Worm (Caenorhabditis elegans) whole organism, L3 larva: ENCODE measurements around the gene tnc-2.

Experiments
- R02D3.7 ChIP-seq: fragments of 150-350 bp; optimal IDR thresholded peaks from 2 replicates; lab custom pipeline; 2014; ENCODE audit warnings: missing biosample characterization, missing genetic modification characterization
- aly-2 ChIP-seq: fragments of 150-350 bp; optimal IDR thresholded peaks from 2 replicates; lab custom pipeline; 2014; ENCODE audit warnings: missing biosample characterization, missing genetic modification characterization
- ama-1 ChIP-seq: fragments of 150-350 bp; optimal IDR thresholded peaks from 2 replicates; lab custom pipeline; 2018
- ceh-16 ChIP-seq: sonication (generic microtip); optimal IDR thresholded peaks from 2 replicates; lab custom pipeline; 2017; ENCODE audit warnings: missing biosample characterization, missing genetic modification characterization
- ceh-28 ChIP-seq: fragments of 150-350 bp; optimal IDR thresholded peaks from 2 replicates; lab custom pipeline; 2014; ENCODE audit warnings: missing biosample characterization, missing genetic modification reagents, missing genetic modification characterization
- ceh-82 ChIP-seq: fragments of 150-350 bp; optimal IDR thresholded peaks from 2 replicates; lab custom pipeline; 2014; ENCODE audit warnings: missing biosample characterization, missing genetic modification characterization
- ceh-9 ChIP-seq: sonication (generic microtip); optimal IDR thresholded peaks from 2 replicates; lab custom pipeline; 2018; ENCODE audit warnings: missing biosample characterization, missing genetic modification characterization
- daf-12 ChIP-seq: fragments of 150-350 bp; optimal IDR thresholded peaks from 2 replicates; lab custom pipeline; 2014; ENCODE audit warnings: missing biosample characterization, missing genetic modification reagents, missing genetic modification characterization
- egl-27 ChIP-seq: sonication (generic microtip); optimal IDR thresholded peaks from 4 replicates; lab custom pipeline; 2017; ENCODE audit warnings: missing biosample characterization, missing genetic modification reagents, missing genetic modification characterization
- elt-1 ChIP-seq: fragments of 150-350 bp; optimal IDR thresholded peaks from 2 replicates; lab custom pipeline; 2014; ENCODE audit warnings: missing biosample characterization, missing genetic modification characterization
- elt-2 ChIP-seq: sonication (generic microtip); optimal IDR thresholded peaks from 2 replicates; lab custom pipeline; 2016; ENCODE audit warnings: missing genetic modification reagents, mild to moderate bottlenecking, missing genetic modification characterization, missing compliant biosample characterization
- elt-3 ChIP-seq, 3 experiments: fragments of 150-350 bp in 1 of 3; sonication (generic microtip) in 2 of 3; optimal IDR thresholded peaks; 2 replicates in 2 of 3; 4 replicates in 1 of 3; lab custom pipeline; 2014 to 2017; ENCODE audit warnings: missing biosample characterization in 3 of 3, missing genetic modification characterization in 3 of 3
- fkh-10 ChIP-seq: sonication (generic microtip); optimal IDR thresholded peaks from 2 replicates; lab custom pipeline; 2017; ENCODE audit warnings: missing biosample characterization, missing genetic modification reagents, missing genetic modification characterization
- fos-1 ChIP-seq: fragments of 150-350 bp; optimal IDR thresholded peaks from 2 replicates; lab custom pipeline; 2014; ENCODE audit warnings: missing biosample characterization, missing genetic modification characterization
- jun-1 ChIP-seq: fragments of 150-350 bp; optimal IDR thresholded peaks from 2 replicates; lab custom pipeline; 2014; ENCODE audit warnings: missing biosample characterization, missing genetic modification reagents, missing genetic modification characterization
- lin-15B ChIP-seq: fragments of 150-350 bp; optimal IDR thresholded peaks from 2 replicates; lab custom pipeline; 2014; ENCODE audit warnings: missing biosample characterization, missing genetic modification characterization
- lin-39 ChIP-seq: fragments of 150-350 bp; optimal IDR thresholded peaks from 2 replicates; lab custom pipeline; 2018; ENCODE audit warnings: missing biosample characterization, missing genetic modification reagents, missing genetic modification characterization
- lsy-12 ChIP-seq: sonication (generic microtip); optimal IDR thresholded peaks from 2 replicates; lab custom pipeline; 2016; ENCODE audit warnings: mild to moderate bottlenecking, missing genetic modification characterization, missing compliant biosample characterization
- mdl-1 ChIP-seq: fragments of 150-350 bp; optimal IDR thresholded peaks from 2 replicates; lab custom pipeline; 2014; ENCODE audit warnings: missing biosample characterization, missing genetic modification characterization
- mml-1 ChIP-seq: fragments of 150-350 bp; sonication (generic microtip); optimal IDR thresholded peaks from 3 replicates; lab custom pipeline; 2014; ENCODE audit warnings: missing biosample characterization, missing genetic modification characterization
- nfya-1 ChIP-seq: sonication (generic microtip); optimal IDR thresholded peaks from 2 replicates; lab custom pipeline; 2017; ENCODE audit warnings: missing genetic modification characterization, mild to moderate bottlenecking, missing compliant biosample characterization, antibody characterized with exemption, moderate library complexity; ENCODE audit not compliant: insufficient read depth
- nhr-11 ChIP-seq: fragments of 150-350 bp; optimal IDR thresholded peaks from 2 replicates; lab custom pipeline; 2014; ENCODE audit warnings: missing biosample characterization, missing genetic modification characterization
- nhr-12 ChIP-seq: fragments of 150-350 bp; optimal IDR thresholded peaks from 2 replicates; lab custom pipeline; 2014; ENCODE audit warnings: missing biosample characterization, missing genetic modification characterization
- nhr-23 ChIP-seq: fragments of 150-350 bp; optimal IDR thresholded peaks from 2 replicates; lab custom pipeline; 2014; ENCODE audit warnings: missing biosample characterization, missing genetic modification reagents, missing genetic modification characterization
- nhr-237 ChIP-seq: fragments of 150-350 bp; optimal IDR thresholded peaks from 2 replicates; lab custom pipeline; 2014; ENCODE audit warnings: missing biosample characterization, missing genetic modification characterization
- nhr-25 ChIP-seq: sonication (generic microtip); optimal IDR thresholded peaks from 2 replicates; lab custom pipeline; 2017; ENCODE audit warnings: missing biosample characterization, missing genetic modification characterization
- nhr-28 ChIP-seq: fragments of 150-350 bp; optimal IDR thresholded peaks from 2 replicates; lab custom pipeline; 2014; ENCODE audit warnings: missing biosample characterization, missing genetic modification characterization
- nhr-43 ChIP-seq: sonication (generic microtip); optimal IDR thresholded peaks from 2 replicates; lab custom pipeline; 2016; ENCODE audit warnings: mild to moderate bottlenecking, missing genetic modification characterization, missing compliant biosample characterization; ENCODE audit not compliant: poor library complexity, severe bottlenecking
- nhr-76 ChIP-seq: fragments of 150-350 bp; sonication (generic microtip); optimal IDR thresholded peaks from 5 replicates; lab custom pipeline; 2014; ENCODE audit warnings: missing biosample characterization, missing genetic modification characterization
- pha-4 ChIP-seq: fragments of 150-350 bp; optimal IDR thresholded peaks from 2 replicates; lab custom pipeline; 2014; ENCODE audit warnings: missing biosample characterization, missing genetic modification reagents, missing genetic modification characterization
- pqm-1 ChIP-seq: fragments of 150-350 bp; optimal IDR thresholded peaks from 2 replicates; lab custom pipeline; 2017; ENCODE audit warnings: missing biosample characterization, missing genetic modification characterization, inconsistent platforms
- sea-2 ChIP-seq: fragments of 150-350 bp; sonication (generic microtip); optimal IDR thresholded peaks from 4 replicates; lab custom pipeline; 2014; ENCODE audit warnings: missing biosample characterization, missing genetic modification reagents, missing genetic modification characterization
- skn-1 ChIP-seq: fragments of 150-350 bp; optimal IDR thresholded peaks from 2 replicates; lab custom pipeline; 2014; ENCODE audit warnings: missing biosample characterization, missing genetic modification characterization
- snpc-4 ChIP-seq: fragments of 150-350 bp; optimal IDR thresholded peaks from 2 replicates; lab custom pipeline; 2014; ENCODE audit warnings: missing biosample characterization, missing genetic modification characterization
- tbx-2 ChIP-seq: sonication (generic microtip); optimal IDR thresholded peaks from 2 replicates; lab custom pipeline; 2016; ENCODE audit warnings: mild to moderate bottlenecking, missing genetic modification characterization, missing compliant biosample characterization
- unc-39 ChIP-seq: sonication (generic microtip); optimal IDR thresholded peaks from 4 replicates; lab custom pipeline; 2017; ENCODE audit warnings: missing biosample characterization, missing genetic modification characterization
- zag-1 ChIP-seq: fragments of 150-350 bp; optimal IDR thresholded peaks from 2 replicates; lab custom pipeline; 2014; ENCODE audit warnings: missing biosample characterization, missing genetic modification characterization
- ztf-11 ChIP-seq: fragments of 150-350 bp; optimal IDR thresholded peaks from 2 replicates; lab custom pipeline; 2014; ENCODE audit warnings: missing biosample characterization, missing genetic modification characterization

tnc-2 gene

DNA sequence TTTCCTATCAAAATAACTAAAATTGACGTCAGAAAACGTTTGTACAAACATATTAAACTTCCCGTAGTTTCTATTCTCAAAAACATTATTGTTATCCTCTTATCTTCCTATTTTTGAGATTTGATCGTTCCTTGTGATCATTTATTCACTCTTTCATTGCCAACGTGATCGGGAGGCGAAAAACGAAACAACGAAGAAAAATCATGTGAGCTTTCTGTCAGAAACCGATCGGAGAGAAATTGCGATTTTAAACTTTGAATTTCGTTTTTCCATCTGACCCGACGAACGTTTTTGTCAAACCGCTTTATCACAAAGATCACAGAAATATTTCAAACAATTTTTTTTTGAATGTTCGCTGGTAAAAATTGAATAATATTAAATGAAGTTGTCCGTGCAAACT lies 20.4 kb upstream of the tnc-2 start:
- TF ChIP-seq pqm-1 (tag; lab: Kevin White, UChicago), result peak; percentile 58
- no peak for TF ChIP-seq tbx-2 (tag; lab: Kevin White, UChicago)
- TF ChIP-seq ceh-16 (tag; lab: Kevin White, UChicago), result no peak
- TF ChIP-seq nfya-1 (tag; lab: Kevin White, UChicago), result peak; percentile 15
- TF ChIP-seq pha-4, result peak; percentile 8
- peak; percentile 68 for TF ChIP-seq elt-2 (tag; lab: Kevin White, UChicago)
- TF ChIP-seq elt-1 (tag; lab: Kevin White, UChicago), result peak; percentile 48
- TF ChIP-seq nhr-23, result peak; percentile 26
- peak; percentile 10 for TF ChIP-seq nhr-43 (tag; lab: Kevin White, UChicago)
- TF ChIP-seq snpc-4 (tag; lab: Kevin White, UChicago), result peak; percentile 12
- peak; percentile 43 for TF ChIP-seq jun-1 (tag; lab: Kevin White, UChicago)

DNA sequence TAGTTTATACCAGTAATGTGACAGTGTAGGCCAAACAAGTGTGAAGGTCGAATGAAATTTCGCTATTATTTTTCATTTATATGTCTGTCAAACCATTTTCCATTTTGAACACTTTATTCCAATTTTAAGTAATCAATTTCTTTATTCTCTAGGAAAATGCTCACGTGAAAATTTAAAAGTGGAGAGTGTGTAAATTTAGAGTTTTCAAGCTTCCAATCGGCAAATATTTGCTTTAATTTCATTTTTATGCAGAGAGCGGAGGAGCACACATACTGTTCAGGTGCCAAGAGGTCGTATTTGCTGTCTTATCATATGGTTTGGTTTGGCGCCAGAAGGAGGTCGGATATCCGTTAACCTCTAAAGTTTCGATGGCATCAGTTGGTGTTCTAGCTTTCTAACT lies 19.8 kb upstream of the tnc-2 start:
- no peak for TF ChIP-seq ztf-11 (tag; lab: Kevin White, UChicago)
- no peak for TF ChIP-seq ceh-16 (tag; lab: Kevin White, UChicago)
- no peak for TF ChIP-seq zag-1 (tag; lab: Kevin White, UChicago)
- TF ChIP-seq ama-1 (lab: Kevin White, UChicago), result no peak
- TF ChIP-seq skn-1, result no peak
- TF ChIP-seq pha-4, result peak; percentile 75
- no peak for TF ChIP-seq daf-12

DNA sequence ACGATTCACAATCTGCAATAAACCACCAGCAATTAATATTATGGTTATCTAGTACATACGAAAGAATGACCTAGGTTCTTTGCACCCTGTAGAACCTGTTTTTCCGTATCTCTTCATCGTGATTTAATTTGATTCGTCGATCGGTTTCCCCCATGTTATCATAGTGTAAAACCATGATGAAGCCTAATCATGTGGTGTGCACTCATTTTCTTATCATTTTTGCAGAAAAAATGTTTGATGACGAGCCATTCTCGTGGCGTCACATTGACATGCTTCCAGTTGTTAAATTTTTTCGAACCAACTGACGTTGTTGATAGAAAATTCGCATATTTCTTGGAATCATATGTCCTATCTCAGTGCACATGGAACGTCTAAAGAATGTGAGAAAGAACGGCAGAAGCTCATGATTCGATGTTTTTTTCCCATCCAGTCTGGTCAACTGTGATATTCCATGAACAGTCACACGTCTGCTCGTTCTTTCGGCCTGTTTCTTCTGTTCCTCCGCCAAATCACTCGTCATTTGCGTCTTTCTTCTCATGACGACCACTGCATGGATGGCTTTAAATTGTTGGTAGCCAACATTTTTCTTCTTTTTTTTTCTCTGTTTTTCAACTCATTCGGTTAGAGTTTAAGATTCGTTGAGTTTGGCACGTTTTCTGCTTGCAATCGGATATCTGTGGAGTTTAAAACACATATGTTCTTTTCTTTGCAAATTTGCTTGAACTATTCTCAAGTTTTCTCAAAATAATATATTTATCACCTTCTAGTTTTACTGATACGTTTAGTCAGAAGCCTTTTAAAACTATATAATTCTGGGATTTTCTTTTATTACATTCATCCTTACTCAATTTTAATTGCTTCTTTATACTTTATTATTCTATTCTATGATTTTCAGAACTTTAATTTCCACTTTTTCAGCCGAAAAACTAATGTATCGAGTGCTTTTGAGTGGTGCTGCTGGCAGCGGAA lies 19.0 kb upstream of the tnc-2 start, which contains the start of gene ZK673.2:
TSS of gene ZK673.2 (plus strand) at position 919 of the 969 bp plus-strand sequence.
- TF ChIP-seq ceh-28 (tag; lab: Kevin White, UChicago), result no peak
- peak; percentile 95 for TF ChIP-seq elt-2 (tag; lab: Kevin White, UChicago)
- TF ChIP-seq skn-1, result no peak
- TF ChIP-seq mdl-1 (tag; lab: Kevin White, UChicago), result peak; percentile 39
- peak; percentile 29 for TF ChIP-seq jun-1 (tag; lab: Kevin White, UChicago)
- TF ChIP-seq R02D3.7 (tag; lab: Kevin White, UChicago), result no peak
- TF ChIP-seq elt-3 (tag; optimal IDR thresholded peaks at IDR 0.05; lab: Kevin White, UChicago), result peak; percentile 19 to 56 (median 50)
- no peak for TF ChIP-seq nhr-237 (tag; lab: Kevin White, UChicago)
- TF ChIP-seq elt-1 (tag; lab: Kevin White, UChicago), result peak; percentile 27
- TF ChIP-seq sea-2, result no peak
- TF ChIP-seq pha-4, result peak; percentile 40
- TF ChIP-seq egl-27 (tag; lab: Kevin White, UChicago), result no peak
- no peak for TF ChIP-seq ceh-9
- TF ChIP-seq nhr-76 (tag; lab: Kevin White, UChicago), result no peak
- TF ChIP-seq nhr-12, result no peak
- peak; percentile 28 for TF ChIP-seq nfya-1 (tag; lab: Kevin White, UChicago)
- TF ChIP-seq nhr-25 (tag; lab: Kevin White, UChicago), result peak; percentile 75
- TF ChIP-seq tbx-2 (tag; lab: Kevin White, UChicago), result no peak
- TF ChIP-seq nhr-28 (tag; lab: Kevin White, UChicago), result no peak
- no peak for TF ChIP-seq unc-39 (tag; lab: Kevin White, UChicago)
- TF ChIP-seq lsy-12 (tag; lab: Kevin White, UChicago), result peak; percentile 18
- no peak for TF ChIP-seq fkh-10 (GFP tag; lab: Kevin White, UChicago)
- TF ChIP-seq nhr-11, result peak; percentile 10
- TF ChIP-seq ama-1 (lab: Kevin White, UChicago), result peak; percentile 91
- TF ChIP-seq ceh-82, result no peak
- TF ChIP-seq aly-2, result no peak
- TF ChIP-seq nhr-23, result peak; percentile 54
- TF ChIP-seq nhr-43 (tag; lab: Kevin White, UChicago), result peak; percentile 71
- TF ChIP-seq snpc-4 (tag; lab: Kevin White, UChicago), result no peak
- peak; percentile 95 for TF ChIP-seq pqm-1 (tag; lab: Kevin White, UChicago)

- TF ChIP-seq daf-12 (no peak), nhr-28 (tag; lab: Kevin White, UChicago) (no peak), nhr-76 (tag; lab: Kevin White, UChicago) (no peak), mml-1 (tag; lab: Kevin White, UChicago) (no peak), jun-1 (tag; lab: Kevin White, UChicago) (no peak), nhr-11 (no peak), lin-39 (tag; lab: Kevin White, UChicago) (no peak), mdl-1 (tag; lab: Kevin White, UChicago) (no peak), lin-15B (tag; lab: Kevin White, UChicago) (no peak), ama-1 (lab: Kevin White, UChicago) (no peak), nhr-12 (no peak), fos-1 (no peak)
Observed at ce11 chrII:10449707-10450106, 16.9 kb upstream of the tnc-2 start, which contains the start of gene lin-56. TSS of gene lin-56 (plus strand) at chrII:10450007.
